Worm (Caenorhabditis elegans) whole organism, late embryonic: Measurements from ENCODE around the gene F38A6.5.

ENCODE experiments used
- C08G9.2 ChIP-seq: sonication (generic microtip); optimal IDR thresholded peaks from 2 replicates; lab custom pipeline; 2016; ENCODE audit warnings: mild to moderate bottlenecking, missing genetic modification characterization, moderate library complexity, missing compliant biosample characterization
- K02D7.2 ChIP-seq: sonication (generic microtip); optimal IDR thresholded peaks from 2 replicates; lab custom pipeline; 2017; ENCODE audit warnings: mild to moderate bottlenecking, missing genetic modification characterization, missing compliant biosample characterization
- K09A11.1 ChIP-seq: sonication (generic microtip); optimal IDR thresholded peaks from 2 replicates; lab custom pipeline; 2017; ENCODE audit warnings: antibody characterized with exemption, mild to moderate bottlenecking, missing genetic modification characterization, missing compliant biosample characterization; ENCODE audit not compliant: insufficient read depth
- ama-1 ChIP-seq: fragments of 150-350 bp; optimal IDR thresholded peaks from 2 replicates; lab custom pipeline; 2014
- ceh-6 ChIP-seq: fragments of 200-800 bp; sonication (Bioruptor generic); optimal IDR thresholded peaks from 2 replicates; lab custom pipeline; 2018; ENCODE audit warnings: mild to moderate bottlenecking, missing genetic modification characterization, missing compliant biosample characterization
- che-1 ChIP-seq: sonication (generic microtip); optimal IDR thresholded peaks from 2 replicates; lab custom pipeline; 2016; ENCODE audit warnings: mild to moderate bottlenecking, missing genetic modification characterization, missing compliant biosample characterization
- elt-2 ChIP-seq: sonication (generic microtip); optimal IDR thresholded peaks from 2 replicates; lab custom pipeline; 2016; ENCODE audit warnings: missing genetic modification reagents, missing genetic modification characterization, missing compliant biosample characterization
- fkh-10 ChIP-seq: fragments of 150-350 bp; optimal IDR thresholded peaks from 2 replicates; lab custom pipeline; 2014; ENCODE audit warnings: missing biosample characterization, missing genetic modification reagents, missing genetic modification characterization
- hlh-13 ChIP-seq: fragments of 200-800 bp; sonication (Bioruptor generic); optimal IDR thresholded peaks from 2 replicates; lab custom pipeline; 2018; ENCODE audit warnings: mild to moderate bottlenecking, missing genetic modification characterization, missing compliant biosample characterization
- hlh-30 ChIP-seq: sonication (generic microtip); optimal IDR thresholded peaks from 2 replicates; lab custom pipeline; 2017; ENCODE audit warnings: antibody characterized with exemption, missing genetic modification characterization, missing compliant biosample characterization; ENCODE audit not compliant: insufficient read depth
- lim-6 ChIP-seq: sonication (generic microtip); optimal IDR thresholded peaks from 2 replicates; lab custom pipeline; 2016; ENCODE audit warnings: missing genetic modification characterization, missing compliant biosample characterization
- nfya-1 ChIP-seq: sonication (generic microtip); optimal IDR thresholded peaks from 2 replicates; lab custom pipeline; 2017; ENCODE audit warnings: missing genetic modification characterization, mild to moderate bottlenecking, missing compliant biosample characterization, antibody characterized with exemption, moderate library complexity
- pag-3 ChIP-seq: sonication (generic microtip); optimal IDR thresholded peaks from 2 replicates; lab custom pipeline; 2016; ENCODE audit warnings: missing compliant biosample characterization, missing genetic modification characterization, borderline replicate concordance
- ref-2 ChIP-seq: sonication (generic microtip); optimal IDR thresholded peaks from 2 replicates; lab custom pipeline; 2016; ENCODE audit warnings: missing genetic modification characterization, missing compliant biosample characterization
- tbx-7 ChIP-seq: sonication (generic microtip); optimal IDR thresholded peaks from 2 replicates; lab custom pipeline; 2016; ENCODE audit warnings: missing genotype, missing genetic modification characterization, missing compliant biosample characterization
- unc-3 ChIP-seq, 2 experiments: fragments of 200-800 bp in 1 of 2; sonication (Bioruptor generic) in 1 of 2; sonication (generic microtip) in 1 of 2; conservative IDR thresholded peaks in 1 of 2; optimal IDR thresholded peaks in 1 of 2; 2 replicates each; pipeline versions ENCODE4 v1.3.6 to Lab custom; 2016 to 2022; ENCODE audit warnings: missing compliant biosample characterization in 2 of 2, missing genetic modification characterization in 2 of 2, missing genetic modification reagents in 1 of 2
- zip-5 ChIP-seq: sonication (generic microtip); optimal IDR thresholded peaks from 2 replicates; lab custom pipeline; 2016; ENCODE audit warnings: missing genetic modification characterization, missing compliant biosample characterization

F38A6.5 gene

DNA sequence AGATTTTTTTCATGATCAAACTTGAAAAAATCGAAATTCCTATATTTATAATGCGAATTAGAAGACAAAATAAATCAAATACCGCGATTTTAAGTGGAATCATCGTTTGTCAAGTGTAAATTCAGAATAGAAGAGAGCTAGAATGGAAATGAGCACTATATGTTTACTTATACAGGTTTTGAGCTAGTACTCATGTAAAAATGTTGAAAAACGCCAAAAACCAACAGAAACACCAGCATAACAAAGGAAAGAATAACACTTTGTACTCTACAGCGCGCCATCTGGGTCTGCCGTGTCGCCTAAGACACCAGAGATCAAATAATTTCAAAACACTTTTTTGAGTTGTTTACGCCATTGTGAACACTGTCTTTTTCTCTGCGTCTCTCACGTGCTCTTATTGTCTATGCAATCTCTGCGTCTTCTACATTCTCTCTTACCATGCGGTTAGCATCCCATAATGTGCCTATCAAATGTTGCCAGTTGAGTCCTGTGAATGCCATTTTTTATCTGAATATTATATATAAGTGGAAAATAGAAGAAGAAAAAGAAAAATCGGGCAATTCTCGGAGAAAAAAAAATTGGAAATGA lies 44.7 kb downstream of the F38A6.5 start, which contains the start of gene ipla-3 (continued):
- TF ChIP-seq elt-2 (peak; percentile 19), tbx-7 (no peak), K02D7.2 (tag; lab: Kevin White, UChicago) (no peak), pag-3 (tag; lab: Kevin White, UChicago) (no peak), fkh-10 (GFP tag; lab: Kevin White, UChicago) (no peak), zip-5 (tag; lab: Kevin White, UChicago) (no peak), che-1 (tag; lab: Kevin White, UChicago) (no peak)

DNA sequence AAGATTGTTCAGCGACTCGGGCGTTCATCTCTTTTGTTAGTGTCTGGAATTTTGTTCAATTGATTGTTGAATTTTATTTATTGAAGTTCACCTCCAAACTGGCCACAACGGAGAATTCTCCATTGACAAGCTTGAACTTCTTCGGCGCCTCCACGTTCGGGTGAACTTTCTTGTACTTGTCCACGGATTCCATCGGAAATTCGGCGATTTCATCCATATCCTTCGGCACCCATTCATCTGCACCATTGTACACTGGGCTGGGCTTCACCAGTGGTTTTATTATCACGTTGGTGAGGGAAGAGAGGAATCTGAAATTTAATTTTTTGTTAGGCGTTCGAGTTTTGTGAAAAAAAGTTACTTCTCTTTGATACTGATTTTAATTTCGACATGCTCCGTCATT lies 46.1 kb downstream of the F38A6.5 start:
- no peak for TF ChIP-seq hlh-13
- TF ChIP-seq ama-1 (lab: Kevin White, UChicago) = no peak

DNA sequence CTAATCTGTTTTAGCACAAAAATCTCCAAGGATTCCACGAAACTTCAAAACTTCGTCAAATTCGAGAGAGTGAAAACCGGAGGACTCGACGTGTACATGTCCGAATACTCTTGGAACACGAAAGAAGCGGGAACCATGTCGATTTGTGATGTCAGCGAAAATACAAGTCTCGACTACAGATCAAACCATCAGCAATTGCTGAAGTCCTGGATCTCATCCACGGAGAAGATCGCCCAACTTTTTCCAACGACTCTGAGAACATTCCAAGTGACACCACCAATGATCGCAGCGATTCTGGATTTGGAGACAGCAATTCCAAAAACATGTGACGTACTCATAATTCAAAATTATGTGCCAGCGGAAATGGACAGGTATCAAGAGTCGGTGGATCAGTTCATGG lies 51.1 kb downstream of the F38A6.5 start:
- TF ChIP-seq hlh-30 (tag; lab: Kevin White, UChicago) = no peak
- TF ChIP-seq pag-3 (tag; lab: Kevin White, UChicago) = no peak
- TF ChIP-seq C08G9.2 (tag; lab: Kevin White, UChicago) = no peak
- TF ChIP-seq K02D7.2 (tag; lab: Kevin White, UChicago) = no peak
- no peak for TF ChIP-seq nfya-1 (tag; lab: Kevin White, UChicago)
- no peak for TF ChIP-seq ceh-6 (GFP tag; lab: Kevin White, UChicago)
- TF ChIP-seq K09A11.1 (tag; lab: Kevin White, UChicago) = no peak
- no peak for TF ChIP-seq lim-6
- no peak for TF ChIP-seq ref-2
- no peak for TF ChIP-seq unc-3 (GFP tag; conservative IDR thresholded peaks at IDR 0.05; lab: Robert Waterston, UW)
- TF ChIP-seq unc-3 (tag; optimal IDR thresholded peaks at IDR 0.05; lab: Kevin White, UChicago) = no peak
- TF ChIP-seq, all 69 proteins: peak for 0
